Worm (Caenorhabditis elegans) whole organism, L4 larva: ENCODE data around the gene ipla-6.

Source experiments
- D1046.2 ChIP-seq: fragments of 200-800 bp; sonication (Bioruptor generic); IDR thresholded peaks from 2 replicates; pipeline ENCODE4 v1.3.6; 2022; ENCODE audit warnings: missing genetic modification characterization, missing compliant biosample characterization
- F44E2.7 ChIP-seq: fragments of 200-800 bp; sonication (Bioruptor generic); IDR thresholded peaks from 2 replicates; pipeline ENCODE4 v2.1.2; 2022; ENCODE audit warnings: missing genetic modification characterization, missing compliant biosample characterization
- F49E8.2 ChIP-seq: sonication (generic microtip); optimal IDR thresholded peaks from 2 replicates; lab custom pipeline; 2016; ENCODE audit warnings: missing compliant biosample characterization, mild to moderate bottlenecking, missing genetic modification characterization, borderline replicate concordance
- Y75B8A.6 ChIP-seq: fragments of 200-800 bp; sonication (Bioruptor generic); IDR thresholded peaks from 2 replicates; pipeline ENCODE4 v1.3.6; 2022; ENCODE audit warnings: missing genetic modification reagents, missing genetic modification characterization, missing compliant biosample characterization
- ZK337.2 ChIP-seq: fragments of 200-800 bp; sonication (Bioruptor generic); IDR thresholded peaks from 2 replicates; pipeline ENCODE4 v1.3.6; 2022; ENCODE audit warnings: missing genetic modification reagents, missing genetic modification characterization, missing compliant biosample characterization
- ZK546.5 ChIP-seq, 2 experiments: sonication (generic microtip); optimal IDR thresholded peaks; 2 replicates each; lab custom pipeline; 2017; ENCODE audit warnings: missing biosample characterization in 2 of 2, missing genetic modification characterization in 2 of 2
- aly-2 ChIP-seq: sonication (generic microtip); optimal IDR thresholded peaks from 2 replicates; lab custom pipeline; 2018; ENCODE audit warnings: missing biosample characterization, missing genetic modification characterization
- ama-1 ChIP-seq: fragments of 150-350 bp; optimal IDR thresholded peaks from 2 replicates; lab custom pipeline; 2014; ENCODE audit warnings: inconsistent platforms, mixed read lengths
- attf-4 ChIP-seq: sonication (generic microtip); optimal IDR thresholded peaks from 3 replicates; lab custom pipeline; 2017; ENCODE audit warnings: missing biosample characterization, missing genetic modification characterization
- ceh-28 ChIP-seq: fragments of 150-350 bp; optimal IDR thresholded peaks from 2 replicates; lab custom pipeline; 2014; ENCODE audit warnings: missing biosample characterization, missing genetic modification reagents, missing genetic modification characterization
- ceh-32 ChIP-seq: sonication (generic microtip); optimal IDR thresholded peaks from 2 replicates; lab custom pipeline; 2016; ENCODE audit warnings: mild to moderate bottlenecking, missing genetic modification characterization, missing compliant biosample characterization; ENCODE audit not compliant: poor library complexity
- ceh-44 ChIP-seq: fragments of 200-800 bp; sonication (Bioruptor generic); IDR thresholded peaks from 2 replicates; pipeline ENCODE4 v1.3.6; 2022; ENCODE audit warnings: missing genetic modification reagents, missing genetic modification characterization, missing compliant biosample characterization
- ces-1 ChIP-seq: fragments of 150-350 bp; sonication (generic microtip); optimal IDR thresholded peaks from 4 replicates; lab custom pipeline; 2014; ENCODE audit warnings: missing biosample characterization, missing genetic modification reagents, missing genetic modification characterization
- cey-2 ChIP-seq: sonication (generic microtip); optimal IDR thresholded peaks from 3 replicates; lab custom pipeline; 2017; ENCODE audit warnings: missing genetic modification characterization, mild to moderate bottlenecking, missing compliant biosample characterization, antibody characterized with exemption, borderline replicate concordance; ENCODE audit not compliant: insufficient read depth
- ctbp-1 ChIP-seq: fragments of 200-800 bp; sonication (Bioruptor generic); IDR thresholded peaks from 2 replicates; pipeline ENCODE4 v1.3.6; 2022; ENCODE audit warnings: missing genetic modification reagents, missing genetic modification characterization, missing compliant biosample characterization
- daf-16 ChIP-seq, 3 experiments: sonication (generic microtip); optimal IDR thresholded peaks; 2 replicates each; lab custom pipeline; 2016 to 2017; ENCODE audit warnings: missing genetic modification characterization in 3 of 3, missing genetic modification reagents in 3 of 3, mild to moderate bottlenecking in 2 of 3, missing compliant biosample characterization in 2 of 3, missing biosample characterization in 1 of 3, moderate library complexity in 1 of 3
- daf-8 ChIP-seq: fragments of 200-800 bp; sonication (Bioruptor generic); IDR thresholded peaks from 2 replicates; pipeline ENCODE4 v1.3.6; 2022; ENCODE audit warnings: missing genetic modification characterization, missing compliant biosample characterization
- dmd-6 ChIP-seq: fragments of 200-800 bp; sonication (Bioruptor generic); IDR thresholded peaks from 2 replicates; pipeline ENCODE4 v1.3.6; 2022; ENCODE audit warnings: missing genetic modification reagents, missing genetic modification characterization, missing compliant biosample characterization
- dmd-8 ChIP-seq: fragments of 200-800 bp; sonication (Bioruptor generic); IDR thresholded peaks from 2 replicates; pipeline ENCODE4 v1.3.6; 2022; ENCODE audit warnings: missing genetic modification characterization, missing compliant biosample characterization
- duxl-1 ChIP-seq: sonication (generic microtip); optimal IDR thresholded peaks from 2 replicates; lab custom pipeline; 2016; ENCODE audit warnings: mild to moderate bottlenecking, missing genetic modification characterization, moderate library complexity, missing compliant biosample characterization; ENCODE audit not compliant: poor library complexity
- dve-1 ChIP-seq: sonication (generic microtip); optimal IDR thresholded peaks from 2 replicates; lab custom pipeline; 2017; ENCODE audit warnings: antibody characterized with exemption, mild to moderate bottlenecking, missing genetic modification characterization, missing compliant biosample characterization; ENCODE audit not compliant: insufficient read depth
- egl-27 ChIP-seq: sonication (generic microtip); optimal IDR thresholded peaks from 3 replicates; lab custom pipeline; 2017; ENCODE audit warnings: missing biosample characterization, missing genetic modification reagents, missing genetic modification characterization
- egl-43 ChIP-seq: fragments of 200-800 bp; sonication (Bioruptor generic); IDR thresholded peaks from 2 replicates; pipeline ENCODE4 v1.3.6; 2022; ENCODE audit warnings: missing genetic modification reagents, missing genetic modification characterization, missing compliant biosample characterization
- fos-1 ChIP-seq: fragments of 150-350 bp; optimal IDR thresholded peaks from 2 replicates; lab custom pipeline; 2014; ENCODE audit warnings: missing biosample characterization, missing genetic modification characterization
- hlh-11 ChIP-seq: fragments of 200-800 bp; sonication (Bioruptor generic); optimal IDR thresholded peaks from 2 replicates; lab custom pipeline; 2018; ENCODE audit warnings: mild to moderate bottlenecking, missing genetic modification characterization, missing compliant biosample characterization
- jun-1 ChIP-seq: fragments of 150-350 bp; optimal IDR thresholded peaks from 2 replicates; lab custom pipeline; 2014; ENCODE audit warnings: missing biosample characterization, missing genetic modification reagents, missing genetic modification characterization
- lin-1 ChIP-seq: fragments of 200-800 bp; sonication (Bioruptor generic); IDR thresholded peaks from 2 replicates; pipeline ENCODE4 v1.3.6; 2022; ENCODE audit warnings: missing genetic modification reagents, missing genetic modification characterization, missing compliant biosample characterization
- lin-15B ChIP-seq: fragments of 150-350 bp; sonication (generic microtip); optimal IDR thresholded peaks from 3 replicates; lab custom pipeline; 2014; ENCODE audit warnings: missing biosample characterization, missing genetic modification characterization
- lir-3 ChIP-seq: sonication (generic microtip); optimal IDR thresholded peaks from 2 replicates; lab custom pipeline; 2016; ENCODE audit warnings: mild to moderate bottlenecking, missing genetic modification characterization, missing compliant biosample characterization
- madf-9 ChIP-seq: fragments of 200-800 bp; sonication (Bioruptor generic); conservative IDR thresholded peaks from 2 replicates; pipeline ENCODE4 v1.3.6; 2022; ENCODE audit warnings: missing genetic modification reagents, missing genetic modification characterization, missing compliant biosample characterization
- mdl-1 ChIP-seq, 2 experiments: fragments of 150-350 bp in 1 of 2; sonication (generic microtip) in 1 of 2; optimal IDR thresholded peaks; 2 replicates each; lab custom pipeline; 2014 to 2017; ENCODE audit warnings: missing biosample characterization in 2 of 2, missing genetic modification characterization in 2 of 2
- mep-1 ChIP-seq: fragments of 150-350 bp; sonication (generic microtip); optimal IDR thresholded peaks from 3 replicates; lab custom pipeline; 2014; ENCODE audit warnings: missing biosample characterization, missing genetic modification characterization
- mxl-2 ChIP-seq: fragments of 200-800 bp; sonication (Bioruptor generic); conservative IDR thresholded peaks from 2 replicates; pipeline ENCODE4 v1.3.6; 2022; ENCODE audit warnings: missing genetic modification reagents, missing genetic modification characterization, missing compliant biosample characterization
- nhr-10 ChIP-seq: fragments of 150-350 bp; optimal IDR thresholded peaks from 2 replicates; lab custom pipeline; 2014; ENCODE audit warnings: missing biosample characterization, missing genetic modification characterization
- nhr-102 ChIP-seq: sonication (generic microtip); optimal IDR thresholded peaks from 2 replicates; lab custom pipeline; 2016; ENCODE audit warnings: mild to moderate bottlenecking, missing genetic modification characterization, moderate library complexity, missing compliant biosample characterization
- nhr-28 ChIP-seq: fragments of 150-350 bp; optimal IDR thresholded peaks from 2 replicates; lab custom pipeline; 2014; ENCODE audit warnings: missing biosample characterization, missing genetic modification characterization
- nhr-42 ChIP-seq: fragments of 200-800 bp; sonication (Bioruptor generic); IDR thresholded peaks from 2 replicates; pipeline ENCODE4 v1.3.6; 2022; ENCODE audit warnings: missing genetic modification characterization, missing compliant biosample characterization
- nhr-6 ChIP-seq: fragments of 150-350 bp; optimal IDR thresholded peaks from 2 replicates; lab custom pipeline; 2014; ENCODE audit warnings: missing biosample characterization, missing genetic modification characterization
- nhr-76 ChIP-seq: fragments of 150-350 bp; optimal IDR thresholded peaks from 2 replicates; lab custom pipeline; 2014; ENCODE audit warnings: missing biosample characterization, missing genetic modification characterization
- nhr-77 ChIP-seq: fragments of 150-350 bp; optimal IDR thresholded peaks from 2 replicates; lab custom pipeline; 2014; ENCODE audit warnings: missing biosample characterization, missing genetic modification characterization
- php-3 ChIP-seq: fragments of 200-800 bp; sonication (Bioruptor generic); IDR thresholded peaks from 2 replicates; pipeline ENCODE4 v1.3.6; 2022; ENCODE audit warnings: missing genetic modification reagents, missing genetic modification characterization, missing compliant biosample characterization
- set-16 ChIP-seq: fragments of 200-800 bp; sonication (Bioruptor generic); IDR thresholded peaks from 2 replicates; pipeline ENCODE4 v1.3.6; 2022; ENCODE audit warnings: missing genetic modification reagents, missing genetic modification characterization, missing compliant biosample characterization
- snpc-4 ChIP-seq: fragments of 150-350 bp; optimal IDR thresholded peaks from 2 replicates; lab custom pipeline; 2014; ENCODE audit warnings: missing biosample characterization, missing genetic modification characterization
- tag-97 ChIP-seq: fragments of 200-800 bp; sonication (Bioruptor generic); IDR thresholded peaks from 2 replicates; pipeline ENCODE4 v1.3.6; 2022; ENCODE audit warnings: missing genetic modification characterization, missing compliant biosample characterization
- unc-62 ChIP-seq, 3 experiments: fragments of 150-350 bp in 1 of 3; sonication (generic microtip); optimal IDR thresholded peaks in 2 of 3; peaks in 1 of 3; 1 replicate in 1 of 3; 2 replicates in 2 of 3; lab custom pipeline; 2014 to 2017; ENCODE audit warnings: missing biosample characterization in 3 of 3, missing genetic modification characterization in 3 of 3, missing genetic modification reagents in 3 of 3, missing genotype in 1 of 3
- vab-7 ChIP-seq: fragments of 200-800 bp; sonication (Bioruptor generic); IDR thresholded peaks from 2 replicates; pipeline ENCODE4 v1.3.6; 2022; ENCODE audit warnings: missing genetic modification reagents, missing genetic modification characterization, missing compliant biosample characterization
- zfp-2 ChIP-seq: sonication (generic microtip); optimal IDR thresholded peaks from 2 replicates; lab custom pipeline; 2016; ENCODE audit warnings: mild to moderate bottlenecking, missing genetic modification characterization, missing compliant biosample characterization
- zip-11 ChIP-seq: fragments of 200-800 bp; sonication (Bioruptor generic); IDR thresholded peaks from 2 replicates; pipeline ENCODE4 v1.3.6; 2022; ENCODE audit warnings: missing genetic modification characterization, missing compliant biosample characterization
- zip-2 ChIP-seq: fragments of 150-350 bp; optimal IDR thresholded peaks from 2 replicates; lab custom pipeline; 2014; ENCODE audit warnings: missing biosample characterization, missing genetic modification characterization
- ztf-7 ChIP-seq: fragments of 150-350 bp; optimal IDR thresholded peaks from 2 replicates; lab custom pipeline; 2014; ENCODE audit warnings: missing biosample characterization, missing genetic modification characterization

Gene ipla-6

ce11 chrIV:6323654-6324224 lies 13.7 kb upstream of the ipla-6 start, which contains the start of gene sqd-1 (continued):
- peak; percentile 95 for TF ChIP-seq lin-1
- no peak for TF ChIP-seq ceh-28 (tag; lab: Kevin White, UChicago)
- TF ChIP-seq cey-2 = no peak
- peak; percentile 56 for TF ChIP-seq lin-15B (tag; lab: Kevin White, UChicago)
- peak; percentile 96 for TF ChIP-seq mep-1 (tag; lab: Kevin White, UChicago)
- peak; percentile 87 for TF ChIP-seq F49E8.2
- peak; percentile 87 for TF ChIP-seq ctbp-1 (GFP tag; lab: Robert Waterston, UW)
- no peak for TF ChIP-seq attf-4 (tag; lab: Kevin White, UChicago)
- TF ChIP-seq ZK546.5 (tag; optimal IDR thresholded peaks at IDR 0.05; lab: Kevin White, UChicago) = peak; percentile 100
- TF ChIP-seq vab-7 = peak; percentile 90
- TF ChIP-seq F44E2.7 (GFP tag; lab: Robert Waterston, UW) = no peak
- TF ChIP-seq fos-1 (tag; lab: Kevin White, UChicago) = peak; percentile 53
- TF ChIP-seq nhr-42 = peak; percentile 94
- peak; percentile 99 for TF ChIP-seq dve-1
- peak; percentile 53 to 61 for TF ChIP-seq mdl-1 (tag; optimal IDR thresholded peaks at IDR 0.05; lab: Kevin White, UChicago)
- peak; percentile 76 for TF ChIP-seq nhr-28 (tag; lab: Kevin White, UChicago)
- peak; percentile 81 for TF ChIP-seq nhr-77 (tag; lab: Kevin White, UChicago)
- TF ChIP-seq egl-43 = peak; percentile 91
- no peak for TF ChIP-seq tag-97 (GFP tag; lab: Robert Waterston, UW)
- peak; percentile 60 to 94 for TF ChIP-seq daf-16 (GFP tag; optimal IDR thresholded peaks at IDR 0.05; lab: Kevin White, UChicago)
- peak; percentile 87 for TF ChIP-seq daf-16 (tag; optimal IDR thresholded peaks at IDR 0.05; lab: Kevin White, UChicago)
- TF ChIP-seq jun-1 (tag; lab: Kevin White, UChicago) = peak; percentile 88
- TF ChIP-seq nhr-10 (tag; lab: Kevin White, UChicago) = peak; percentile 25
- peak; percentile 82 for TF ChIP-seq duxl-1 (tag; lab: Kevin White, UChicago)
- no peak for TF ChIP-seq egl-27 (tag; lab: Kevin White, UChicago)
- no peak for TF ChIP-seq daf-8 (GFP tag; lab: Robert Waterston, UW)
- TF ChIP-seq Y75B8A.6 (GFP tag; lab: Robert Waterston, UW) = peak; percentile 88
- TF ChIP-seq set-16 (GFP tag; lab: Robert Waterston, UW) = peak; percentile 78
- TF ChIP-seq mxl-2 = no peak
- peak; percentile 68; the same call in 1 of the 2 replicates for TF ChIP-seq D1046.2 (GFP tag; lab: Robert Waterston, UW)
- TF ChIP-seq aly-2 (tag; lab: Kevin White, UChicago) = no peak
- peak; percentile 99 for TF ChIP-seq zfp-2 (tag; lab: Kevin White, UChicago)
- TF ChIP-seq dmd-8 (GFP tag; lab: Robert Waterston, UW) = peak; percentile 53; the same call in 1 of the 2 replicates
- peak; percentile 84; the same call in 1 of the 2 replicates for TF ChIP-seq ceh-44
- TF ChIP-seq madf-9 (GFP tag; lab: Robert Waterston, UW) = peak; percentile 92
- TF ChIP-seq lir-3 = no peak
- TF ChIP-seq ama-1 (lab: Kevin White, UChicago) = peak; percentile 82
- TF ChIP-seq zip-2 (tag; lab: Kevin White, UChicago) = peak; percentile 53
- TF ChIP-seq ztf-7 (tag; lab: Kevin White, UChicago) = peak; percentile 87
- peak; percentile 94 for TF ChIP-seq nhr-102 (tag; lab: Kevin White, UChicago)
- TF ChIP-seq ZK337.2 (GFP tag; lab: Robert Waterston, UW) = 0 out of 2 replicates have a peak, but pooled peaks have one; percentile 49
- TF ChIP-seq nhr-6 (tag; lab: Kevin White, UChicago) = peak; percentile 93
- peak; percentile 95 for TF ChIP-seq hlh-11 (tag; lab: Kevin White, UChicago)
- TF ChIP-seq dmd-6 (GFP tag; lab: Robert Waterston, UW) = peak; percentile 96
- TF ChIP-seq php-3 (GFP tag; lab: Robert Waterston, UW) = peak; percentile 76; the same call in 1 of the 2 replicates
- TF ChIP-seq ces-1 (GFP tag; lab: Kevin White, UChicago) = peak; percentile 52
- peak; percentile 49 for TF ChIP-seq snpc-4 (tag; lab: Kevin White, UChicago)
- TF ChIP-seq unc-62 (GFP tag; optimal IDR thresholded peaks at IDR 0.05 in 1 of 2; lab: Kevin White, UChicago) = peak; percentile 39 to 96
- no peak for TF ChIP-seq unc-62 (tag; optimal IDR thresholded peaks at IDR 0.05; lab: Kevin White, UChicago)
- TF ChIP-seq zip-11 (GFP tag; lab: Robert Waterston, UW) = no peak
- peak; percentile 31 for TF ChIP-seq nhr-76 (tag; lab: Kevin White, UChicago)
- TF ChIP-seq ceh-32 = peak; percentile 79
